ENCODE assay signal across 3 fruit fly cellular contexts in the genomic region with DNA sequence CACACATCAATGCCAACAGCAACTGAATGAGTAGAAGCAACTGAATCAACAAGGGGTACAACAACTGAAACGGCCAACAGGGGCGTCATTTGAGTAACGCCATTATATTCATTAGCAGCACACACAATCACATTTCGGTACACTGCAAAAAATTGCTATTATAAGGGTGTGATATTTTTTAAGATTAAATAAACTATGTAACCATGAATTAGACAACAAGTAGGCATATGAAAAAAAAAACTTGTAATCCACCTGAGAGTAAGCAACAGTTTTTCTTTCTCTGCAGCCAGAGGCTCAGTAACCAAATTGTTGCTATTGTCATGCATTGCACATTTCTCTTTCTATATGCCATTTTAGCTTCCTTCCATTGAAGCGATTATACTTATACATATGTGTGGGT.
A peak's percentile ranks its signal among the peaks of the same experiment; 100 is the strongest.
TF ChIP-seq lines count a peak whose summit lies in the region.

No protein-coding gene starts in this region.

- TF ChIP-seq CTCF in whole organism, embryonic (GFP tag; optimal IDR thresholded peaks at IDR 0.05; lab: Kevin White, UChicago), result no peak

TF ChIP-seq in whole organism, embryonic, 481 proteins besides CTCF, POLR2A, EP300 and RAD21 (continues in another document):
- TF ChIP-seq pnt (GFP tag; optimal IDR thresholded peaks at IDR 0.05; lab: Kevin White, UChicago), result peak; percentile 17
- peak; percentile 40; the same call in 1 of the 2 replicates for TF ChIP-seq slbo (GFP tag; IDR thresholded peaks at IDR 0.05; lab: Robert Waterston, UW)
- peak; percentile 26 for TF ChIP-seq Blimp-1 (GFP tag; optimal IDR thresholded peaks at IDR 0.05; lab: Kevin White, UChicago)
- TF ChIP-seq sr (GFP tag; IDR thresholded peaks at IDR 0.05; lab: Robert Waterston, UW), result no peak
- TF ChIP-seq eyg (GFP tag; optimal IDR thresholded peaks at IDR 0.05; lab: Kevin White, UChicago), result no peak
- no peak for TF ChIP-seq CG2129 (GFP tag; IDR thresholded peaks at IDR 0.05; lab: Robert Waterston, UW; ENCODE audit: partially characterized antibody)
- no peak for TF ChIP-seq Pdp1 (GFP tag; optimal IDR thresholded peaks at IDR 0.05; lab: Kevin White, UChicago)
- no peak for TF ChIP-seq Dfd (GFP tag; optimal IDR thresholded peaks at IDR 0.05; lab: Kevin White, UChicago)
- no peak for TF ChIP-seq HHEX (GFP tag; optimal IDR thresholded peaks at IDR 0.05; lab: Kevin White, UChicago)
- peak; percentile 13 for TF ChIP-seq CG7556 (GFP tag; optimal IDR thresholded peaks at IDR 0.05; lab: Kevin White, UChicago)
- peak; percentile 31 for TF ChIP-seq Fer3 (tag; optimal IDR thresholded peaks at IDR 0.05; lab: Kevin White, UChicago)
- TF ChIP-seq CG4404 (GFP tag; IDR thresholded peaks at IDR 0.05; lab: Robert Waterston, UW), result no peak
- no peak for TF ChIP-seq Bteb2 (GFP tag; optimal IDR thresholded peaks at IDR 0.05; lab: Kevin White, UChicago)
- TF ChIP-seq row (GFP tag; IDR thresholded peaks at IDR 0.05; lab: Robert Waterston, UW), result peak; percentile 57
- TF ChIP-seq CG4820 (GFP tag; optimal IDR thresholded peaks at IDR 0.05; lab: Kevin White, UChicago), result no peak
- TF ChIP-seq CG6689 (GFP tag; IDR thresholded peaks at IDR 0.05; lab: Robert Waterston, UW), result 0 out of 2 replicates have a peak, but pooled peaks have one; percentile 7
- TF ChIP-seq CG33557 (GFP tag; optimal IDR thresholded peaks at IDR 0.05; lab: Kevin White, UChicago), result no peak
- no peak for TF ChIP-seq nau (GFP tag; optimal IDR thresholded peaks at IDR 0.05; lab: Kevin White, UChicago)
- peak; percentile 6 for TF ChIP-seq phol (tag; optimal IDR thresholded peaks at IDR 0.05; lab: Kevin White, UChicago)
- TF ChIP-seq pan (optimal IDR thresholded peaks at IDR 0.05; lab: Kevin White, UChicago), result no peak
- TF ChIP-seq pan (GFP tag; optimal IDR thresholded peaks at IDR 0.05 in 1 of 2, IDR thresholded peaks at IDR 0.05 in 1 of 2), result peak in 1 of 2 experiments; percentile 39
- 0 out of 3 replicates have a peak, but pooled peaks have one; percentile 23 for TF ChIP-seq CG17361 (GFP tag; IDR thresholded peaks at IDR 0.05; lab: Robert Waterston, UW)
- 0 out of 2 replicates have a peak, but pooled peaks have one; percentile 7 for TF ChIP-seq CG14667 (GFP tag; IDR thresholded peaks at IDR 0.05; lab: Robert Waterston, UW)
- TF ChIP-seq CG9727 (GFP tag; optimal IDR thresholded peaks at IDR 0.05; lab: Kevin White, UChicago), result peak; percentile 29
- TF ChIP-seq exex (tag; optimal IDR thresholded peaks at IDR 0.05; lab: Kevin White, UChicago), result no peak
- TF ChIP-seq CG12071 (GFP tag; optimal IDR thresholded peaks at IDR 0.05; lab: Kevin White, UChicago), result no peak
- TF ChIP-seq dysf (GFP tag; IDR thresholded peaks at IDR 0.05; lab: Robert Waterston, UW), result peak; percentile 52; the same call in 1 of the 3 replicates
- TF ChIP-seq CG11398 (GFP tag; optimal IDR thresholded peaks at IDR 0.05; lab: Kevin White, UChicago), result peak; percentile 26

TF ChIP-seq in whole organism, prepupa, 60 proteins besides CTCF, POLR2A, EP300 and RAD21:
- TF ChIP-seq CG9139 (GFP tag; optimal IDR thresholded peaks at IDR 0.05; lab: Kevin White, UChicago) (no peak), svp (GFP tag; lab: Kevin White, UChicago) (peak; percentile 44), Eip78C (GFP tag; lab: Kevin White, UChicago) (peak; percentile 47), CG34406 (GFP tag; optimal IDR thresholded peaks at IDR 0.05; lab: Kevin White, UChicago) (no peak), Hr39 (GFP tag; optimal IDR thresholded peaks at IDR 0.05; lab: Kevin White, UChicago) (no peak), Ets21C (GFP tag; optimal IDR thresholded peaks at IDR 0.05; lab: Kevin White, UChicago) (no peak), Hr4 (GFP tag; optimal IDR thresholded peaks at IDR 0.05; lab: Kevin White, UChicago) (no peak), Smox (GFP tag; optimal IDR thresholded peaks at IDR 0.05; lab: Kevin White, UChicago) (no peak), Hr38 (GFP tag; optimal IDR thresholded peaks at IDR 0.05; lab: Kevin White, UChicago) (no peak), cyc (GFP tag; optimal IDR thresholded peaks at IDR 0.05; lab: Kevin White, UChicago) (no peak), CG31627 (GFP tag; optimal IDR thresholded peaks at IDR 0.05; lab: Kevin White, UChicago) (no peak), Gug (GFP tag; IDR thresholded peaks at IDR 0.05; lab: Robert Waterston, UW) (no peak), Eip93F (GFP tag; optimal IDR thresholded peaks at IDR 0.05; lab: Kevin White, UChicago) (no peak), Sox14 (GFP tag; optimal IDR thresholded peaks at IDR 0.05; lab: Kevin White, UChicago) (no peak)
TF ChIP-seq in whole organism, prepupa: peak in this region for 2.

TF ChIP-seq in whole organism, wandering third instar larva, 38 proteins besides CTCF, POLR2A, EP300 and RAD21:
- peak in 1 of 2 experiments; percentile 16 for TF ChIP-seq foxo (GFP tag; optimal IDR thresholded peaks at IDR 0.05; lab: Kevin White, UChicago)
- TF ChIP-seq Hnf4 (GFP tag; optimal IDR thresholded peaks at IDR 0.05; lab: Kevin White, UChicago), result peak; percentile 9
- TF ChIP-seq sv (GFP tag; optimal IDR thresholded peaks at IDR 0.05; lab: Kevin White, UChicago), result peak; percentile 27
- TF ChIP-seq N (GFP tag; optimal IDR thresholded peaks at IDR 0.05; lab: Kevin White, UChicago), result no peak
